Fruit fly (Drosophila melanogaster): ENCODE results near the gene noi.
A peak's percentile ranks its signal among the peaks of the same experiment; 100 is the strongest.

The noi gene

dm6 chr3R:5601044-5601523, 9.8 kb upstream of the noi start, which contains the start of the genes kra and SecS (continued):
- TF ChIP-seq CG9727 (GFP tag; optimal IDR thresholded peaks at IDR 0.05) (peak; percentile 48), CrebB (tag; optimal IDR thresholded peaks at IDR 0.05) (peak; percentile 56), CG2120 (GFP tag; optimal IDR thresholded peaks at IDR 0.05) (peak; percentile 76), CG30431 (GFP tag; optimal IDR thresholded peaks at IDR 0.05) (no peak), CG10543 (GFP tag; optimal IDR thresholded peaks at IDR 0.05) (no peak), vfl (GFP tag; optimal IDR thresholded peaks at IDR 0.05) (peak; percentile 8), pho (GFP tag; optimal IDR thresholded peaks at IDR 0.05) (peak; percentile 47), Six4 (GFP tag; optimal IDR thresholded peaks at IDR 0.05) (peak; percentile 30), C15 (GFP tag; IDR thresholded peaks at IDR 0.05) (no peak), scrt (GFP tag; optimal IDR thresholded peaks at IDR 0.05) (peak; percentile 46), sr (GFP tag; IDR thresholded peaks at IDR 0.05) (no peak), CkIIα-i1 (GFP tag; IDR thresholded peaks at IDR 0.05) (no peak), CG6683 (GFP tag; optimal IDR thresholded peaks at IDR 0.05) (no peak), slp2 (GFP tag; optimal IDR thresholded peaks at IDR 0.05) (peak; percentile 36), CG6654 (GFP tag; optimal IDR thresholded peaks at IDR 0.05) (peak; percentile 31), CG7271 (tag; optimal IDR thresholded peaks at IDR 0.05) (peak; percentile 10), Xbp1 (GFP tag; optimal IDR thresholded peaks at IDR 0.05) (peak; percentile 79), da (GFP tag; optimal IDR thresholded peaks at IDR 0.05) (no peak), pb (GFP tag; optimal IDR thresholded peaks at IDR 0.05) (no peak), CG9797 (GFP tag; optimal IDR thresholded peaks at IDR 0.05) (peak; percentile 97), CG6854 (GFP tag; optimal IDR thresholded peaks at IDR 0.05) (no peak), CG13123 (GFP tag; optimal IDR thresholded peaks at IDR 0.05) (no peak), ttk (GFP tag; IDR thresholded peaks at IDR 0.05) (no peak), Taf1 (GFP tag; IDR thresholded peaks at IDR 0.05) (no peak), hth (optimal IDR thresholded peaks at IDR 0.05) (no peak), jing (GFP tag; optimal IDR thresholded peaks at IDR 0.05) (no peak), Sox100B (GFP tag; optimal IDR thresholded peaks at IDR 0.05) (peak; percentile 71), Hr78 (GFP tag; optimal IDR thresholded peaks at IDR 0.05) (no peak), gro (GFP tag; optimal IDR thresholded peaks at IDR 0.05) (no peak), btn (GFP tag; optimal IDR thresholded peaks at IDR 0.05) (no peak), CG7745 (tag; optimal IDR thresholded peaks at IDR 0.05) (no peak), CG17328 (GFP tag; IDR thresholded peaks at IDR 0.05) (no peak), chif (GFP tag; optimal IDR thresholded peaks at IDR 0.05) (peak; percentile 41 to 53), pnt (GFP tag; optimal IDR thresholded peaks at IDR 0.05) (peak; percentile 21), Sry-β (GFP tag; optimal IDR thresholded peaks at IDR 0.05) (peak; percentile 16), NC2β (GFP tag; optimal IDR thresholded peaks at IDR 0.05) (peak; percentile 40), CG43689 (GFP tag; IDR thresholded peaks at IDR 0.05) (no peak), CG13894 (tag; optimal IDR thresholded peaks at IDR 0.05) (peak; percentile 14), MBD-R2 (GFP tag; IDR thresholded peaks at IDR 0.05) (no peak), CG31388 (GFP tag; optimal IDR thresholded peaks at IDR 0.05) (no peak), maf-S (GFP tag; optimal IDR thresholded peaks at IDR 0.05) (peak; percentile 66), GATAe (GFP tag; conservative IDR thresholded peaks at IDR 0.05) (no peak), HmgD (GFP tag; optimal IDR thresholded peaks at IDR 0.05) (no peak), Awh (GFP tag; IDR thresholded peaks at IDR 0.05) (no peak), CG4617 (GFP tag; optimal IDR thresholded peaks at IDR 0.05; ENCODE audit: borderline replicate concordance) (peak; percentile 86), mirr (GFP tag; optimal IDR thresholded peaks at IDR 0.05) (peak; percentile 9), nerfin-1 (tag; optimal IDR thresholded peaks at IDR 0.05) (peak; percentile 47), odd (GFP tag; optimal IDR thresholded peaks at IDR 0.05) (no peak), HLH54F (GFP tag; optimal IDR thresholded peaks at IDR 0.05) (peak; percentile 53), Adf1 (GFP tag; IDR thresholded peaks at IDR 0.05) (no peak), fd96Cb (tag; optimal IDR thresholded peaks at IDR 0.05) (peak; percentile 29), CG11504 (tag; optimal IDR thresholded peaks at IDR 0.05) (no peak)

Data from whole organism, embryonic.